Worm (Caenorhabditis elegans): ENCODE measurements around the gene srg-5.

Gene srg-5

DNA sequence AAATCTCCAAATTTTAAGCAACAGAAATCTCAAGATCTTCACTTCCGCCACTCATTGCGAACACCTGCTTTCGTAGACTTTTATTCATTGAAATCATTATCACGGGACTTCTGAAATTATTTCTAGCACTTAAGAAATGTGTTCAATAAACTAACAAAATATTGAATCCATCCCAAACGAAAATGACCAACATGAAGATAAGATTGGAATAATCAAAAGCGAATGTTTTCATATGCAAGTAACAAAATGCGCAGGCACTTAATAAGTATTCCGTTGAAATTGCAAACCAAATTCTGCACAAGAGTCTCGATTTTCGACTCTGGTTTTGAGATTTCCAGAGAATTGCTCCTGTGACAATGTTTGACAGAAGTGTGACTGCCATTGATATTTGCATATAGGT, at the start of gene srg-5:
Gene srg-5 (minus strand): TSS at position 101 of the 400 bp plus-strand sequence.
- TF ChIP-seq lim-6 (tag; optimal IDR thresholded peaks at IDR 0.05): no peak

- TF ChIP-seq fkh-6 (tag; optimal IDR thresholded peaks at IDR 0.05): no peak
- no peak for TF ChIP-seq unc-55 (GFP tag; optimal IDR thresholded peaks at IDR 0.05)
- TF ChIP-seq ceh-22 (tag; optimal IDR thresholded peaks at IDR 0.05): no peak
- TF ChIP-seq unc-42 (tag; optimal IDR thresholded peaks at IDR 0.05): peak; percentile 34
These were observed 47.9 kb upstream of the srg-5 start for ce11 chrIII:6312244-6312643.

DNA sequence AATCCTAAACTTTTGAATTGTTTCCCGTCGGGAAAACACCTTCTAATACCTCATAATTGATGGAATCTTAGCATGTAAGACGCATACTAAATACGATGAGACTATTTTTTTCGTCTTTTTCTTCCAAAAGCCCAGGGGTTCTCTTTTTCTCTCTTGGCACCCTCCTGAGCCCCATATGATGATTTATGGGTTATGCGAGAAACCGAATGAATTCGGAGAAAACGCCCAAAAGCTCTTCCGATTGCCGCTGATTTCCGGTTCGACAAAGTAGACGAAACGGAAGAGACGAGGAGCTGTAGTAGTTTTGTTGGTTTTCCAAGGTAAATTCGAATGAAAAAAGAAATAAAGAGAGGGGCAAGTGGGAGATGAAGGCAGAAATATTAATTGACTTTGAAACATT, 47.1 kb upstream of the srg-5 start:
- TF ChIP-seq K09A11.1 (tag; optimal IDR thresholded peaks at IDR 0.05; ENCODE audit: insufficient read depth) (no peak), sox-4 (tag; optimal IDR thresholded peaks at IDR 0.05) (no peak)

- peak; percentile 90 for TF ChIP-seq unc-42 (tag; optimal IDR thresholded peaks at IDR 0.05)
- TF ChIP-seq ceh-18 (tag; optimal IDR thresholded peaks at IDR 0.05): no peak
- TF ChIP-seq pat-9 (tag; optimal IDR thresholded peaks at IDR 0.05): no peak
- TF ChIP-seq ceh-30 (tag; optimal IDR thresholded peaks at IDR 0.05): no peak
- no peak for TF ChIP-seq sox-4 (tag; optimal IDR thresholded peaks at IDR 0.05)
- TF ChIP-seq elt-2 (tag; optimal IDR thresholded peaks at IDR 0.05): no peak
- TF ChIP-seq ceh-14 (tag; optimal IDR thresholded peaks at IDR 0.05): no peak
- no peak for TF ChIP-seq elt-4 (tag; optimal IDR thresholded peaks at IDR 0.05)
- no peak for TF ChIP-seq ztf-16 (tag; optimal IDR thresholded peaks at IDR 0.05)
These were observed 46.0 kb upstream of the srg-5 start for ce11 chrIII:6310352-6310751.

DNA sequence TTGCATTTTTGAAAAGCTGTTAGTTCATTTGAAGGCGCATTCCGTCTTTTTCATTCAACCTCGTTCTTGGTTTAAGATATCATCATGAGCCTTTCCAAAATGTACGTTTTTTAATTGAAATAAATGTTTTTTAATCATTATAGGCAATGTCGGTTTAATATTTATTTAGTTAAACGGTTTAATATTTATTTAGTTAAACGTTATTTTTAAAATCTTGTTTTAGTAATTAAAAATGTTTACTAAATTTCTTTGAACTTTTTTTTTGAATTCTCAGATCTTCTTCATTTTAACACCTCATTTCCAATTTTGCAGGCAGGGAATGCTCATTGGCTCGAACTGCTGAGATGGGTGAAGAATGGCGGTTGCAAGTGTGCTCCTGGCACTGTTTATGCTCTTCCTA, 44.7 kb upstream of the srg-5 start, which contains the start of gene gar-2:
Gene gar-2 (plus strand): TSS at position 301 of the 400 bp plus-strand sequence.
- TF ChIP-seq che-1 (tag; optimal IDR thresholded peaks at IDR 0.05) (no peak), ztf-16 (tag; optimal IDR thresholded peaks at IDR 0.05) (no peak), lim-6 (tag; optimal IDR thresholded peaks at IDR 0.05) (no peak), syd-9 (tag; optimal IDR thresholded peaks at IDR 0.05) (no peak), pha-2 (tag; optimal IDR thresholded peaks at IDR 0.05) (no peak), odd-2 (tag; optimal IDR thresholded peaks at IDR 0.05) (no peak), elt-4 (tag; optimal IDR thresholded peaks at IDR 0.05) (no peak), F13H6.1 (tag; optimal IDR thresholded peaks at IDR 0.05) (no peak), C38D4.7 (GFP tag; optimal IDR thresholded peaks at IDR 0.05) (no peak)

- TF ChIP-seq ets-4 (tag; optimal IDR thresholded peaks at IDR 0.05) (no peak), unc-42 (tag; optimal IDR thresholded peaks at IDR 0.05) (peak; percentile 56)
These were observed 43.5 kb upstream of the srg-5 start for ce11 chrIII:6307832-6308231.

ce11 chrIII:6303787-6304186, 39.4 kb upstream of the srg-5 start:
- no peak for TF ChIP-seq ceh-14 (tag; optimal IDR thresholded peaks at IDR 0.05)
- TF ChIP-seq tbx-2 (tag; optimal IDR thresholded peaks at IDR 0.05): no peak
- TF ChIP-seq ceh-19 (GFP tag; optimal IDR thresholded peaks at IDR 0.05): no peak
- TF ChIP-seq C08G9.2 (tag; optimal IDR thresholded peaks at IDR 0.05): no peak
- no peak for TF ChIP-seq ztf-16 (tag; optimal IDR thresholded peaks at IDR 0.05)

DNA sequence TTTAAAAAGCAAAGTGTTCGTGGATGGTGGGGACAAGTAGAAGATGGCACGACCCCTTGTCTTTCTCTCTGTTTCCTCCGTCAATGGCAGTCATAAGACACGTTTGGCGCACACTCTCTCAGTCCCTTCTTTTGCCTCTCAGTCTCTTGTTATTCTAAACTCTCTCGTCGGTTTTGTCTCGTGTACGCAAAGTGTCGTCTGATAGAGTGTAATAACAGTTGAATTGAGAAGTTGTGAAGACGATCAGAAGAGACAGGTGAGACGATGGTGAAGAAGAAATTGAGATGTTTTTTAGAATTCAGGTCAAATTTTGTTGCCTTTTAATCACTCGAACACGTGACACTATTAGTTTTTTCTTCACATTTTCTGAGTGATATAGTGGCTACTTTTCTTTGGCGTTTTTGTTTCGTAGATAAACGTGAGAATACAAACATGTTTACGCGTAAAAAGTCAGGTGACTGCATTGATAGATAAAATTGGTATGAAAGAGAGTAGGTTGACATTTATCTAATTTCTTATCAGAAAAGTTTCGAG, 38.8 kb upstream of the srg-5 start, which contains the start of gene F47D12.9:
Gene F47D12.9 (minus strand): TSS at position 267 of the 534 bp plus-strand sequence.
- TF ChIP-seq sox-2 (GFP tag; IDR thresholded peaks at IDR 0.05) (peak; percentile 25; the same call in 1 of the 2 replicates), elt-2 (tag; optimal IDR thresholded peaks at IDR 0.05) (peak; percentile 81), ceh-31 (tag; optimal IDR thresholded peaks at IDR 0.05) (peak; percentile 58), ref-2 (tag; optimal IDR thresholded peaks at IDR 0.05) (no peak), unc-55 (GFP tag; optimal IDR thresholded peaks at IDR 0.05) (peak; percentile 11), nfya-1 (tag; optimal IDR thresholded peaks at IDR 0.05) (peak; percentile 51), hlh-30 (tag; optimal IDR thresholded peaks at IDR 0.05; ENCODE audit: insufficient read depth) (peak; percentile 97), K02D7.2 (tag; optimal IDR thresholded peaks at IDR 0.05) (no peak), ceh-18 (tag; optimal IDR thresholded peaks at IDR 0.05) (peak; percentile 46)
